Fruit fly (Drosophila melanogaster) whole organism, embryonic: ENCODE data around the gene CG42404.

Source experiments
- ATbp ChIP-seq: fragments of 200-800 bp; sonication (Bioruptor generic); optimal IDR thresholded peaks from 2 replicates; lab custom pipeline; 2017; ENCODE audit warnings: missing biosample characterization, mild to moderate bottlenecking, missing genetic modification characterization, missing genetic modification reagents
- Asciz ChIP-seq: fragments of 200-800 bp; sonication (Bioruptor generic); optimal IDR thresholded peaks from 2 replicates; lab custom pipeline; 2017; ENCODE audit warnings: missing biosample characterization, mild to moderate bottlenecking, missing genetic modification characterization, missing genetic modification reagents
- BtbVII ChIP-seq: fragments of 200-800 bp; sonication (Bioruptor generic); optimal IDR thresholded peaks from 3 replicates; lab custom pipeline; 2017; ENCODE audit warnings: missing biosample characterization, mild to moderate bottlenecking, missing genetic modification characterization
- CG10147 ChIP-seq: fragments of 200-800 bp; sonication (Bioruptor generic); optimal IDR thresholded peaks from 2 replicates; lab custom pipeline; 2019; ENCODE audit warnings: missing biosample characterization, mild to moderate bottlenecking, missing genetic modification characterization, moderate library complexity
- CG10654 ChIP-seq: fragments of 200-800 bp; sonication (Bioruptor generic); optimal IDR thresholded peaks from 2 replicates; lab custom pipeline; 2016; ENCODE audit warnings: missing biosample characterization, missing genetic modification characterization
- CG11085 ChIP-seq: fragments of 200-800 bp; sonication (Bioruptor generic); IDR thresholded peaks from 2 replicates; pipeline ENCODE4 v1.3.6; 2022; ENCODE audit warnings: missing biosample characterization, missing genetic modification characterization
- CG12219 ChIP-seq: fragments of 200-800 bp; sonication (Bioruptor generic); optimal IDR thresholded peaks from 3 replicates; lab custom pipeline; 2018; ENCODE audit warnings: missing biosample characterization, mild to moderate bottlenecking, missing genetic modification characterization
- CG12942 ChIP-seq: fragments of 200-800 bp; sonication (Bioruptor generic); optimal IDR thresholded peaks from 3 replicates; lab custom pipeline; 2016; ENCODE audit warnings: missing biosample characterization, missing genetic modification characterization
- CG13775 ChIP-seq: fragments of 200-800 bp; sonication (Bioruptor generic); optimal IDR thresholded peaks from 3 replicates; lab custom pipeline; 2017; ENCODE audit warnings: missing biosample characterization, mild to moderate bottlenecking, missing genetic modification characterization
- CG15514 ChIP-seq: fragments of 200-800 bp; sonication (Bioruptor generic); optimal IDR thresholded peaks from 3 replicates; lab custom pipeline; 2017; ENCODE audit warnings: missing biosample characterization, missing genetic modification characterization, mild to moderate bottlenecking, moderate library complexity, missing genetic modification reagents
- CG15601 ChIP-seq: fragments of 200-800 bp; sonication (Bioruptor generic); optimal IDR thresholded peaks from 3 replicates; lab custom pipeline; 2019; ENCODE audit warnings: missing biosample characterization, mild to moderate bottlenecking, missing genetic modification characterization, moderate library complexity
- CG15696 ChIP-seq: fragments of 200-800 bp; sonication (Bioruptor generic); optimal IDR thresholded peaks from 2 replicates; lab custom pipeline; 2019; ENCODE audit warnings: missing biosample characterization, mild to moderate bottlenecking, missing genetic modification characterization, moderate library complexity
- CG1603 ChIP-seq: fragments of 200-800 bp; sonication (Bioruptor generic); optimal IDR thresholded peaks from 2 replicates; lab custom pipeline; 2019; ENCODE audit warnings: missing biosample characterization, mild to moderate bottlenecking, missing genetic modification characterization, moderate library complexity
- CG16779 ChIP-seq: fragments of 200-800 bp; sonication (Bioruptor generic); IDR thresholded peaks from 2 replicates; pipeline ENCODE4 v1.3.6; 2022; ENCODE audit warnings: missing biosample characterization, missing genetic modification characterization
- CG16863 ChIP-seq: fragments of 200-800 bp; sonication (Bioruptor generic); optimal IDR thresholded peaks from 3 replicates; lab custom pipeline; 2016; ENCODE audit warnings: missing biosample characterization, missing genetic modification characterization
- CG17328 ChIP-seq: fragments of 200-800 bp; sonication (Bioruptor generic); IDR thresholded peaks from 2 replicates; pipeline ENCODE4 v1.3.6; 2022; ENCODE audit warnings: missing biosample characterization, missing genetic modification characterization
- CG18764 ChIP-seq: fragments of 200-800 bp; sonication (Bioruptor generic); optimal IDR thresholded peaks from 3 replicates; lab custom pipeline; 2016; ENCODE audit warnings: missing biosample characterization, missing genetic modification characterization
- CG4282 ChIP-seq: fragments of 200-800 bp; sonication (Bioruptor generic); optimal IDR thresholded peaks from 2 replicates; lab custom pipeline; 2016; ENCODE audit warnings: missing biosample characterization, missing genetic modification characterization
- CG7556 ChIP-seq: fragments of 200-800 bp; sonication (Bioruptor generic); optimal IDR thresholded peaks from 2 replicates; lab custom pipeline; 2017; ENCODE audit warnings: missing biosample characterization, mild to moderate bottlenecking, missing genetic modification characterization
- CG7745 ChIP-seq: fragments of 200-800 bp; sonication (Bioruptor generic); optimal IDR thresholded peaks from 2 replicates; lab custom pipeline; 2018; ENCODE audit warnings: missing biosample characterization, mild to moderate bottlenecking, missing genetic modification characterization, moderate library complexity
- CG7786 ChIP-seq: fragments of 200-800 bp; sonication (Bioruptor generic); optimal IDR thresholded peaks from 2 replicates; lab custom pipeline; 2016; ENCODE audit warnings: missing biosample characterization, missing genetic modification characterization
- CG9609 ChIP-seq: fragments of 200-800 bp; sonication (Bioruptor generic); optimal IDR thresholded peaks from 3 replicates; lab custom pipeline; 2016; ENCODE audit warnings: missing biosample characterization, missing genetic modification characterization
- CG9932 ChIP-seq: fragments of 200-800 bp; sonication (Bioruptor generic); IDR thresholded peaks from 2 replicates; pipeline ENCODE4 v1.3.6; 2022; ENCODE audit warnings: missing biosample characterization, missing genetic modification characterization
- Dad ChIP-seq: fragments of 200-800 bp; sonication (Bioruptor generic); optimal IDR thresholded peaks from 3 replicates; lab custom pipeline; 2016; ENCODE audit warnings: missing biosample characterization, missing genetic modification characterization
- Drgx ChIP-seq: fragments of 200-800 bp; sonication (Bioruptor generic); IDR thresholded peaks from 2 replicates; pipeline ENCODE4 v1.3.6; 2022; ENCODE audit warnings: missing biosample characterization, missing genetic modification characterization
- Hey ChIP-seq: fragments of 200-800 bp; sonication (Bioruptor generic); optimal IDR thresholded peaks from 3 replicates; lab custom pipeline; 2018; ENCODE audit warnings: missing biosample characterization, mild to moderate bottlenecking, missing genetic modification characterization
- Mrtf ChIP-seq: fragments of 200-800 bp; sonication (Bioruptor generic); IDR thresholded peaks from 3 replicates; pipeline ENCODE4 v1.3.6; 2022; ENCODE audit warnings: missing biosample characterization, missing genetic modification characterization
- Myb ChIP-seq: fragments of 200-800 bp; sonication (Bioruptor generic); optimal IDR thresholded peaks from 2 replicates; lab custom pipeline; 2016; ENCODE audit warnings: missing biosample characterization, missing genetic modification characterization
- Spps ChIP-seq: fragments of 200-800 bp; sonication (Bioruptor generic); optimal IDR thresholded peaks from 2 replicates; lab custom pipeline; 2018; ENCODE audit warnings: missing biosample characterization, mild to moderate bottlenecking, missing genetic modification characterization
- Ssrp ChIP-seq: fragments of 200-800 bp; sonication (Bioruptor generic); optimal IDR thresholded peaks from 2 replicates; lab custom pipeline; 2018; ENCODE audit warnings: missing biosample characterization, mild to moderate bottlenecking, missing genetic modification characterization, moderate library complexity
- Taf1 ChIP-seq: fragments of 200-800 bp; sonication (Bioruptor generic); IDR thresholded peaks from 2 replicates; pipeline ENCODE4 v1.3.6; 2022; ENCODE audit warnings: missing biosample characterization, missing genetic modification characterization
- br ChIP-seq: fragments of >200 bp; optimal IDR thresholded peaks from 2 replicates; lab custom pipeline; 2017
- btn ChIP-seq: fragments of 200-800 bp; sonication (Bioruptor generic); optimal IDR thresholded peaks from 2 replicates; lab custom pipeline; 2016; ENCODE audit warnings: missing biosample characterization, missing genetic modification characterization
- cad ChIP-seq: fragments of >200 bp; optimal IDR thresholded peaks from 2 replicates; lab custom pipeline; 2017; ENCODE audit warnings: missing biosample characterization, missing genetic modification characterization
- chinmo ChIP-seq: fragments of 200-800 bp; sonication (Bioruptor generic); IDR thresholded peaks from 4 replicates; pipeline ENCODE4 v1.3.6; 2022; ENCODE audit warnings: missing biosample characterization, missing genetic modification characterization; ENCODE audit not compliant: partially characterized antibody
- ci ChIP-seq: fragments of 200-800 bp; sonication (Bioruptor generic); IDR thresholded peaks from 3 replicates; pipeline ENCODE4 v1.3.6; 2022; ENCODE audit warnings: missing biosample characterization, missing genetic modification characterization
- ewg ChIP-seq: fragments of 200-800 bp; sonication (Bioruptor generic); optimal IDR thresholded peaks from 3 replicates; lab custom pipeline; 2017; ENCODE audit warnings: mild to moderate bottlenecking, missing biosample characterization, missing genetic modification reagents, missing genetic modification characterization
- grau ChIP-seq: fragments of 200-800 bp; optimal IDR thresholded peaks from 3 replicates; lab custom pipeline; 2019; ENCODE audit warnings: missing biosample characterization, mild to moderate bottlenecking, missing genetic modification characterization, moderate library complexity
- hbn ChIP-seq: fragments of 200-800 bp; sonication (Bioruptor generic); IDR thresholded peaks from 2 replicates; pipeline ENCODE4 v1.3.6; 2022; ENCODE audit warnings: missing biosample characterization, missing genetic modification characterization; ENCODE audit not compliant: partially characterized antibody
- ken ChIP-seq: fragments of 200-800 bp; sonication (Bioruptor generic); IDR thresholded peaks from 3 replicates; pipeline ENCODE4 v1.3.6; 2022; ENCODE audit warnings: missing biosample characterization, missing genetic modification characterization
- kni ChIP-seq: fragments of 200-800 bp; sonication (Bioruptor generic); optimal IDR thresholded peaks from 3 replicates; lab custom pipeline; 2017; ENCODE audit warnings: mild to moderate bottlenecking, missing biosample characterization, missing genetic modification reagents, missing genetic modification characterization
- lab ChIP-seq: fragments of 200-800 bp; sonication (Bioruptor generic); optimal IDR thresholded peaks from 3 replicates; lab custom pipeline; 2017; ENCODE audit warnings: missing biosample characterization, missing genetic modification characterization, mild to moderate bottlenecking, moderate library complexity, missing genetic modification reagents
- nau ChIP-seq: fragments of 200-800 bp; sonication (Bioruptor generic); optimal IDR thresholded peaks from 3 replicates; lab custom pipeline; 2017; ENCODE audit warnings: missing biosample characterization, mild to moderate bottlenecking, missing genetic modification characterization, missing genetic modification reagents
- pan ChIP-seq, 4 experiments: fragments of >200 bp in 3 of 4; fragments of 200-800 bp in 1 of 4; sonication (Bioruptor generic) in 1 of 4; optimal IDR thresholded peaks in 3 of 4; IDR thresholded peaks in 1 of 4; 2 replicates each; pipeline versions ENCODE4 v1.3.6 to Lab custom; 2017 to 2022; ENCODE audit warnings: missing biosample characterization in 2 of 4, missing genetic modification characterization in 2 of 4, mixed read lengths in 1 of 4
- row ChIP-seq: fragments of 200-800 bp; sonication (Bioruptor generic); IDR thresholded peaks from 3 replicates; pipeline ENCODE4 v1.3.6; 2022; ENCODE audit warnings: missing biosample characterization, missing genetic modification characterization
- sens ChIP-seq: fragments of 200-800 bp; sonication (Bioruptor generic); peaks from one replicate; lab custom pipeline; 2016; ENCODE audit warnings: missing biosample characterization, missing genetic modification characterization
- tin ChIP-seq: fragments of 200-800 bp; sonication (Bioruptor generic); optimal IDR thresholded peaks from 3 replicates; lab custom pipeline; 2016; ENCODE audit warnings: missing biosample characterization, missing genetic modification characterization
- tna ChIP-seq: fragments of 200-800 bp; sonication (Bioruptor generic); IDR thresholded peaks from 2 replicates; pipeline ENCODE4 v1.3.6; 2022; ENCODE audit warnings: missing biosample characterization, missing genetic modification characterization; ENCODE audit not compliant: partially characterized antibody
- wor ChIP-seq: fragments of 200-800 bp; sonication (Bioruptor generic); IDR thresholded peaks from 2 replicates; pipeline ENCODE4 v1.3.6; 2022; ENCODE audit warnings: missing biosample characterization, missing genetic modification characterization
- zfh2 ChIP-seq: fragments of 200-800 bp; sonication (Bioruptor generic); optimal IDR thresholded peaks from 2 replicates; lab custom pipeline; 2016; ENCODE audit warnings: missing biosample characterization, missing genetic modification characterization

Gene CG42404

dm6 chr3R:15213362-15213989 lies 36.4 kb upstream of the CG42404 start, which contains the start of the genes CG6654 and CG4210 (continued):
- TF ChIP-seq CG1603 = peak; percentile 50
- no peak for TF ChIP-seq CG9609 (GFP tag; lab: Kevin White, UChicago)
- no peak for TF ChIP-seq Hey (tag; lab: Kevin White, UChicago)
- no peak for TF ChIP-seq CG4282 (GFP tag; lab: Kevin White, UChicago)
- peak; percentile 56 for TF ChIP-seq CG15696
- no peak for TF ChIP-seq tna (GFP tag; lab: Robert Waterston, UW)
- no peak for TF ChIP-seq tin
- TF ChIP-seq CG10654 (GFP tag; lab: Kevin White, UChicago) = no peak
- TF ChIP-seq CG15601 (tag; lab: Kevin White, UChicago) = peak; percentile 26
- TF ChIP-seq CG7745 (tag; lab: Kevin White, UChicago) = no peak
- no peak for TF ChIP-seq Mrtf (GFP tag; lab: Robert Waterston, UW)
- TF ChIP-seq hbn (GFP tag; lab: Robert Waterston, UW) = peak; percentile 39
- peak; percentile 20 for TF ChIP-seq CG15514 (GFP tag; lab: Kevin White, UChicago)
- peak; percentile 3 for TF ChIP-seq Myb (GFP tag; lab: Kevin White, UChicago)
- no peak for TF ChIP-seq Spps (tag; lab: Kevin White, UChicago)
- no peak for TF ChIP-seq BtbVII (GFP tag; lab: Kevin White, UChicago)
- TF ChIP-seq CG16863 (GFP tag; lab: Kevin White, UChicago) = no peak
- no peak for TF ChIP-seq pan (optimal IDR thresholded peaks at IDR 0.05; lab: Kevin White, UChicago)
- no peak for TF ChIP-seq pan (GFP tag; optimal IDR thresholded peaks at IDR 0.05 in 1 of 2, IDR thresholded peaks at IDR 0.05 in 1 of 2)
- no peak for TF ChIP-seq CG7556
- TF ChIP-seq sens (GFP tag; lab: Kevin White, UChicago) = peak; percentile 85
- TF ChIP-seq CG16779 (GFP tag; lab: Robert Waterston, UW) = no peak
- no peak for TF ChIP-seq kni (GFP tag; lab: Kevin White, UChicago)
- TF ChIP-seq br (lab: Kevin White, UChicago) = no peak
- no peak for TF ChIP-seq Dad
- no peak for TF ChIP-seq CG7786 (GFP tag; lab: Kevin White, UChicago)
- no peak for TF ChIP-seq CG11085 (GFP tag; lab: Robert Waterston, UW)
- no peak for TF ChIP-seq ATbp (GFP tag; lab: Kevin White, UChicago)
- peak; percentile 1 for TF ChIP-seq Asciz (GFP tag; lab: Kevin White, UChicago)
- TF ChIP-seq CG10147 (GFP tag; lab: Kevin White, UChicago) = no peak
- TF ChIP-seq chinmo = 0 out of 4 replicates have a peak, but pooled peaks have one; percentile 17
- TF ChIP-seq wor = no peak
- TF ChIP-seq CG17328 (GFP tag; lab: Robert Waterston, UW) = no peak
- TF ChIP-seq zfh2 = no peak
- TF ChIP-seq row (GFP tag; lab: Robert Waterston, UW) = peak; percentile 71
- TF ChIP-seq CG9932 (GFP tag; lab: Robert Waterston, UW) = peak; percentile 54
- no peak for TF ChIP-seq CG18764
- TF ChIP-seq ci = no peak
- no peak for TF ChIP-seq Taf1
- TF ChIP-seq CG13775 (GFP tag; lab: Kevin White, UChicago) = peak; percentile 3
- no peak for TF ChIP-seq ken (GFP tag; lab: Robert Waterston, UW)
- no peak for TF ChIP-seq lab (GFP tag; lab: Kevin White, UChicago)
- TF ChIP-seq Drgx = no peak
- no peak for TF ChIP-seq nau
- no peak for TF ChIP-seq btn
- TF ChIP-seq grau (tag; lab: Kevin White, UChicago) = peak; percentile 36
- TF ChIP-seq CG12219 (GFP tag; lab: Kevin White, UChicago) = no peak
- no peak for TF ChIP-seq CG12942 (GFP tag; lab: Kevin White, UChicago)
- TF ChIP-seq cad (GFP tag; lab: Kevin White, UChicago) = no peak
- no peak for TF ChIP-seq ewg (GFP tag; lab: Kevin White, UChicago)
- TF ChIP-seq Ssrp = no peak
